Worm (Caenorhabditis elegans) whole organism, L3 larva: ENCODE results near the gene T03G6.3.

ENCODE experiments used
- ZK546.5 ChIP-seq: sonication (generic microtip); optimal IDR thresholded peaks from 2 replicates; lab custom pipeline; 2017; ENCODE audit warnings: missing biosample characterization, missing genetic modification characterization
- egl-27 ChIP-seq: sonication (generic microtip); optimal IDR thresholded peaks from 4 replicates; lab custom pipeline; 2017; ENCODE audit warnings: missing biosample characterization, missing genetic modification reagents, missing genetic modification characterization
- elt-1 ChIP-seq: fragments of 150-350 bp; optimal IDR thresholded peaks from 2 replicates; lab custom pipeline; 2014; ENCODE audit warnings: missing biosample characterization, missing genetic modification characterization
- mml-1 ChIP-seq: fragments of 150-350 bp; sonication (generic microtip); optimal IDR thresholded peaks from 3 replicates; lab custom pipeline; 2014; ENCODE audit warnings: missing biosample characterization, missing genetic modification characterization
- nhr-12 ChIP-seq: fragments of 150-350 bp; optimal IDR thresholded peaks from 2 replicates; lab custom pipeline; 2014; ENCODE audit warnings: missing biosample characterization, missing genetic modification characterization
- nhr-28 ChIP-seq: fragments of 150-350 bp; optimal IDR thresholded peaks from 2 replicates; lab custom pipeline; 2014; ENCODE audit warnings: missing biosample characterization, missing genetic modification characterization
- nhr-77 ChIP-seq: fragments of 150-350 bp; optimal IDR thresholded peaks from 2 replicates; lab custom pipeline; 2014; ENCODE audit warnings: missing biosample characterization, missing genetic modification characterization
- pha-4 ChIP-seq: fragments of 150-350 bp; optimal IDR thresholded peaks from 2 replicates; lab custom pipeline; 2014; ENCODE audit warnings: missing biosample characterization, missing genetic modification reagents, missing genetic modification characterization
- pqm-1 ChIP-seq: fragments of 150-350 bp; optimal IDR thresholded peaks from 2 replicates; lab custom pipeline; 2017; ENCODE audit warnings: missing biosample characterization, missing genetic modification characterization, inconsistent platforms
- unc-62 ChIP-seq: fragments of 150-350 bp; sonication (generic microtip); optimal IDR thresholded peaks from 4 replicates; lab custom pipeline; 2014; ENCODE audit warnings: missing biosample characterization, missing genetic modification reagents, missing genetic modification characterization

ce11 chrX:2632869-2633268 lies 17.3 kb upstream of the T03G6.3 start:
- TF ChIP-seq egl-27 (tag; lab: Kevin White, UChicago) (no peak), unc-62 (GFP tag; lab: Kevin White, UChicago) (no peak), pqm-1 (tag; lab: Kevin White, UChicago) (no peak), mml-1 (tag; lab: Kevin White, UChicago) (no peak), nhr-28 (tag; lab: Kevin White, UChicago) (no peak), elt-1 (tag; lab: Kevin White, UChicago) (no peak), nhr-12 (no peak), pha-4 (tag; lab: Kevin White, UChicago) (no peak), ZK546.5 (tag; lab: Kevin White, UChicago) (no peak), nhr-77 (no peak)
